Worm (Caenorhabditis elegans) whole organism, late embryonic: ENCODE results near the gene Y57A10A.4.
"Not testable (repeated sequence)": the region's sequence is repeated elsewhere in the genome, so short reads cannot be mapped to it uniquely, and the experiment has no call there.

Source experiments
- C08G9.2 ChIP-seq: sonication (generic microtip); optimal IDR thresholded peaks from 2 replicates; lab custom pipeline; 2016; ENCODE audit warnings: mild to moderate bottlenecking, missing genetic modification characterization, moderate library complexity, missing compliant biosample characterization
- T23F11.4 ChIP-seq: fragments of 200-800 bp; sonication (Bioruptor generic); optimal IDR thresholded peaks from 2 replicates; lab custom pipeline; 2018; ENCODE audit warnings: mild to moderate bottlenecking, missing genetic modification characterization, missing compliant biosample characterization
- ahr-1 ChIP-seq: sonication (generic microtip); optimal IDR thresholded peaks from 2 replicates; lab custom pipeline; 2016; ENCODE audit warnings: missing genetic modification characterization, missing compliant biosample characterization
- ama-1 ChIP-seq: fragments of 150-350 bp; optimal IDR thresholded peaks from 2 replicates; lab custom pipeline; 2014
- ceh-14 ChIP-seq: sonication (generic microtip); optimal IDR thresholded peaks from 2 replicates; lab custom pipeline; 2016; ENCODE audit warnings: missing genotype, missing genetic modification characterization, missing compliant biosample characterization
- ceh-18 ChIP-seq: sonication (generic microtip); optimal IDR thresholded peaks from 2 replicates; lab custom pipeline; 2016; ENCODE audit warnings: missing genetic modification characterization, missing compliant biosample characterization
- ceh-24 ChIP-seq: sonication (generic microtip); optimal IDR thresholded peaks from 2 replicates; lab custom pipeline; 2016; ENCODE audit warnings: mild to moderate bottlenecking, missing genetic modification characterization, missing compliant biosample characterization
- ceh-34 ChIP-seq: sonication (generic microtip); optimal IDR thresholded peaks from 2 replicates; lab custom pipeline; 2016; ENCODE audit warnings: mild to moderate bottlenecking, missing genetic modification characterization, missing compliant biosample characterization
- che-1 ChIP-seq: sonication (generic microtip); optimal IDR thresholded peaks from 2 replicates; lab custom pipeline; 2016; ENCODE audit warnings: mild to moderate bottlenecking, missing genetic modification characterization, missing compliant biosample characterization
- dmd-4 ChIP-seq: sonication (generic microtip); optimal IDR thresholded peaks from 2 replicates; lab custom pipeline; 2016; ENCODE audit warnings: borderline replicate concordance, missing genetic modification characterization, missing compliant biosample characterization
- dve-1 ChIP-seq: sonication (generic microtip); optimal IDR thresholded peaks from 2 replicates; lab custom pipeline; 2017; ENCODE audit warnings: antibody characterized with exemption, mild to moderate bottlenecking, missing genetic modification characterization, missing compliant biosample characterization
- ets-4 ChIP-seq: sonication (generic microtip); optimal IDR thresholded peaks from 2 replicates; lab custom pipeline; 2016; ENCODE audit warnings: missing genetic modification characterization, missing compliant biosample characterization
- gmeb-2 ChIP-seq: sonication (generic microtip); optimal IDR thresholded peaks from 2 replicates; lab custom pipeline; 2016; ENCODE audit warnings: missing genetic modification characterization, inconsistent platforms, missing compliant biosample characterization
- hlh-13 ChIP-seq: fragments of 200-800 bp; sonication (Bioruptor generic); optimal IDR thresholded peaks from 2 replicates; lab custom pipeline; 2018; ENCODE audit warnings: mild to moderate bottlenecking, missing genetic modification characterization, missing compliant biosample characterization
- hlh-15 ChIP-seq: sonication (generic microtip); optimal IDR thresholded peaks from 2 replicates; lab custom pipeline; 2016; ENCODE audit warnings: missing genetic modification characterization, missing compliant biosample characterization
- hlh-6 ChIP-seq: sonication (generic microtip); optimal IDR thresholded peaks from 2 replicates; lab custom pipeline; 2016; ENCODE audit warnings: missing genotype, missing genetic modification characterization, missing compliant biosample characterization
- nfya-1 ChIP-seq: sonication (generic microtip); optimal IDR thresholded peaks from 2 replicates; lab custom pipeline; 2017; ENCODE audit warnings: missing genetic modification characterization, mild to moderate bottlenecking, missing compliant biosample characterization, antibody characterized with exemption, moderate library complexity
- npax-4 ChIP-seq: sonication (generic microtip); optimal IDR thresholded peaks from 2 replicates; lab custom pipeline; 2016; ENCODE audit warnings: missing genetic modification characterization, missing compliant biosample characterization
- odd-2 ChIP-seq: sonication (generic microtip); optimal IDR thresholded peaks from 2 replicates; lab custom pipeline; 2017; ENCODE audit warnings: antibody characterized with exemption, mild to moderate bottlenecking, missing genetic modification characterization, missing compliant biosample characterization
- pat-9 ChIP-seq: fragments of 200-800 bp; sonication (Bioruptor generic); optimal IDR thresholded peaks from 2 replicates; lab custom pipeline; 2018; ENCODE audit warnings: mild to moderate bottlenecking, missing genetic modification characterization, moderate library complexity, missing compliant biosample characterization
- pax-1 ChIP-seq: fragments of 150-350 bp; optimal IDR thresholded peaks from 2 replicates; lab custom pipeline; 2014; ENCODE audit warnings: missing biosample characterization, missing genetic modification characterization
- pha-2 ChIP-seq: sonication (generic microtip); optimal IDR thresholded peaks from 2 replicates; lab custom pipeline; 2017; ENCODE audit warnings: mild to moderate bottlenecking, missing genetic modification characterization, missing compliant biosample characterization
- sox-2 ChIP-seq: fragments of 200-800 bp; sonication (Bioruptor generic); IDR thresholded peaks from 2 replicates; pipeline ENCODE4 v1.3.6; 2022; ENCODE audit warnings: missing genetic modification reagents, missing genetic modification characterization, missing compliant biosample characterization
- sox-4 ChIP-seq: sonication (generic microtip); optimal IDR thresholded peaks from 2 replicates; lab custom pipeline; 2017; ENCODE audit warnings: mild to moderate bottlenecking, missing genetic modification characterization, inconsistent platforms, missing compliant biosample characterization
- tbx-7 ChIP-seq: sonication (generic microtip); optimal IDR thresholded peaks from 2 replicates; lab custom pipeline; 2016; ENCODE audit warnings: missing genotype, missing genetic modification characterization, missing compliant biosample characterization
- unc-3 ChIP-seq, 2 experiments: fragments of 200-800 bp in 1 of 2; sonication (Bioruptor generic) in 1 of 2; sonication (generic microtip) in 1 of 2; conservative IDR thresholded peaks in 1 of 2; optimal IDR thresholded peaks in 1 of 2; 2 replicates each; pipeline versions ENCODE4 v1.3.6 to Lab custom; 2016 to 2022; ENCODE audit warnings: missing compliant biosample characterization in 2 of 2, missing genetic modification characterization in 2 of 2, missing genetic modification reagents in 1 of 2
- unc-55 ChIP-seq: sonication (generic microtip); optimal IDR thresholded peaks from 2 replicates; lab custom pipeline; 2017; ENCODE audit warnings: missing biosample characterization, missing genetic modification reagents, missing genetic modification characterization
- zip-5 ChIP-seq: sonication (generic microtip); optimal IDR thresholded peaks from 2 replicates; lab custom pipeline; 2016; ENCODE audit warnings: missing genetic modification characterization, missing compliant biosample characterization

The Y57A10A.4 gene

ce11 chrII:12107840-12108239 lies 43.9 kb upstream of the Y57A10A.4 start, which contains the start of gene Y17G7B.18 (continued):
- TF ChIP-seq che-1 (tag; lab: Kevin White, UChicago) (no peak), dmd-4 (tag; lab: Kevin White, UChicago) (no peak), pax-1 (tag; lab: Kevin White, UChicago) (no peak), ceh-18 (tag; lab: Kevin White, UChicago) (peak; percentile 2), zip-5 (tag; lab: Kevin White, UChicago) (no peak), ahr-1 (no peak), sox-4 (no peak), ets-4 (tag; lab: Kevin White, UChicago) (no peak), ceh-24 (tag; lab: Kevin White, UChicago) (no peak)

ce11 chrII:12108843-12109242 lies 42.9 kb upstream of the Y57A10A.4 start:
- TF ChIP-seq nfya-1 (peak; percentile 97), odd-2 (no peak)

- TF ChIP-seq C08G9.2 (tag; lab: Kevin White, UChicago) = no peak
- TF ChIP-seq hlh-6 (tag; lab: Kevin White, UChicago) = peak; percentile 18
These were observed 40.7 kb upstream of the Y57A10A.4 start for ce11 chrII:12110997-12111396.

DNA sequence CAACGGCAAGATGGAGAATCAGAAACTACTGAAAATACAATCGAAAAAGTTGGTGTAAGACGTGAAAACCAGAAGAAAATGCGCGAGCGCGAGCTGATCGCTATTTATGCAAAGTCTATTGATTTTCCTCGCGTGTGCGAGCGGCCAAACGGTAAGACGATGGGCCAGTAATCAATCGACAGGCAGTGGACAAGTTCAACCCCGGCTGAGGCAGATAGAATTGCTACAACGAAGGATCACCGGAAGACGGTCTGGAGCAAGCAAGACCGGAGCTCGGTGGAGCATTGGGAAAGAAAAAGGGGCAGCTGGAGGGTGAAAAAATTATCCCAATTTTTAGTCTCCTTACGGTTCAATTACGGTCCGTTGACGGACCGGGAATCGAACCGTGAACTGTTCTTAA lies 29.0 kb upstream of the Y57A10A.4 start:
- TF ChIP-seq unc-3 (GFP tag; conservative IDR thresholded peaks at IDR 0.05; lab: Robert Waterston, UW) = 0 out of 2 replicates have a peak, but pooled peaks have one; percentile 4
- TF ChIP-seq unc-3 (tag; optimal IDR thresholded peaks at IDR 0.05; lab: Kevin White, UChicago) = not testable (repeated sequence)
- TF ChIP-seq, all 69 proteins: peak for 1; not testable (repeated sequence) for 68

ce11 chrII:12130393-12130792 lies 21.3 kb upstream of the Y57A10A.4 start:
- TF ChIP-seq nfya-1 = peak; percentile 91
- no peak for TF ChIP-seq hlh-13

- TF ChIP-seq pat-9 (tag; lab: Kevin White, UChicago) (no peak), T23F11.4 (GFP tag; lab: Kevin White, UChicago) (no peak), ama-1 (no peak), ceh-24 (tag; lab: Kevin White, UChicago) (no peak)
These were observed 20.9 kb upstream of the Y57A10A.4 start, which contains the start of gene set-24 for ce11 chrII:12130868-12131267. set-24 (minus strand) TSS chrII:12130968.

ce11 chrII:12137983-12138382 lies 13.8 kb upstream of the Y57A10A.4 start:
- TF ChIP-seq ceh-18 (tag; lab: Kevin White, UChicago) (no peak), hlh-15 (tag; lab: Kevin White, UChicago) (no peak), sox-2 (GFP tag; lab: Robert Waterston, UW) (no peak), npax-4 (tag; lab: Kevin White, UChicago) (no peak), ceh-14 (tag; lab: Kevin White, UChicago) (no peak), gmeb-2 (no peak), C08G9.2 (tag; lab: Kevin White, UChicago) (no peak), unc-55 (GFP tag; lab: Kevin White, UChicago) (no peak), ceh-34 (tag; lab: Kevin White, UChicago) (no peak), dve-1 (tag; lab: Kevin White, UChicago) (no peak), tbx-7 (tag; lab: Kevin White, UChicago) (no peak), ceh-24 (tag; lab: Kevin White, UChicago) (no peak), pha-2 (tag; lab: Kevin White, UChicago) (no peak)
